Worm (Caenorhabditis elegans) whole organism, L4 larva: ENCODE measurements around the gene clec-168.
A peak's percentile ranks its signal among the peaks of the same experiment; 100 is the strongest.

Experiments used
- D1046.2 ChIP-seq: fragments of 200-800 bp; sonication (Bioruptor generic); IDR thresholded peaks from 2 replicates; pipeline ENCODE4 v1.3.6; 2022; ENCODE audit warnings: missing genetic modification characterization, missing compliant biosample characterization
- F49E8.2 ChIP-seq: sonication (generic microtip); optimal IDR thresholded peaks from 2 replicates; lab custom pipeline; 2016; ENCODE audit warnings: missing compliant biosample characterization, mild to moderate bottlenecking, missing genetic modification characterization, borderline replicate concordance
- R02D3.7 ChIP-seq: fragments of 150-350 bp; sonication (generic microtip); optimal IDR thresholded peaks from 3 replicates; lab custom pipeline; 2014; ENCODE audit warnings: missing biosample characterization, missing genetic modification characterization
- T26A8.4 ChIP-seq: fragments of 200-800 bp; sonication (Bioruptor generic); IDR thresholded peaks from 2 replicates; pipeline ENCODE4 v1.3.6; 2022; ENCODE audit warnings: missing genetic modification characterization, missing compliant biosample characterization
- ZK337.2 ChIP-seq: fragments of 200-800 bp; sonication (Bioruptor generic); IDR thresholded peaks from 2 replicates; pipeline ENCODE4 v1.3.6; 2022; ENCODE audit warnings: missing genetic modification reagents, missing genetic modification characterization, missing compliant biosample characterization
- ZK546.5 ChIP-seq, 2 experiments: sonication (generic microtip); optimal IDR thresholded peaks; 2 replicates each; lab custom pipeline; 2017; ENCODE audit warnings: missing biosample characterization in 2 of 2, missing genetic modification characterization in 2 of 2
- aha-1 ChIP-seq: fragments of 150-350 bp; peaks from one replicate; lab custom pipeline; 2014; ENCODE audit warnings: missing biosample characterization, missing genetic modification characterization
- ces-1 ChIP-seq: fragments of 150-350 bp; sonication (generic microtip); optimal IDR thresholded peaks from 4 replicates; lab custom pipeline; 2014; ENCODE audit warnings: missing biosample characterization, missing genetic modification reagents, missing genetic modification characterization
- ctbp-1 ChIP-seq: fragments of 200-800 bp; sonication (Bioruptor generic); IDR thresholded peaks from 2 replicates; pipeline ENCODE4 v1.3.6; 2022; ENCODE audit warnings: missing genetic modification reagents, missing genetic modification characterization, missing compliant biosample characterization
- daf-16 ChIP-seq, 3 experiments: sonication (generic microtip); optimal IDR thresholded peaks; 2 replicates each; lab custom pipeline; 2016 to 2017; ENCODE audit warnings: missing genetic modification characterization in 3 of 3, missing genetic modification reagents in 3 of 3, mild to moderate bottlenecking in 2 of 3, missing compliant biosample characterization in 2 of 3, missing biosample characterization in 1 of 3, moderate library complexity in 1 of 3
- dmd-6 ChIP-seq: fragments of 200-800 bp; sonication (Bioruptor generic); IDR thresholded peaks from 2 replicates; pipeline ENCODE4 v1.3.6; 2022; ENCODE audit warnings: missing genetic modification reagents, missing genetic modification characterization, missing compliant biosample characterization
- dmd-8 ChIP-seq: fragments of 200-800 bp; sonication (Bioruptor generic); IDR thresholded peaks from 2 replicates; pipeline ENCODE4 v1.3.6; 2022; ENCODE audit warnings: missing genetic modification characterization, missing compliant biosample characterization
- dmd-9 ChIP-seq: fragments of 200-800 bp; sonication (Bioruptor generic); IDR thresholded peaks from 2 replicates; pipeline ENCODE4 v1.3.6; 2022; ENCODE audit warnings: missing genetic modification reagents, missing genetic modification characterization, missing compliant biosample characterization
- dve-1 ChIP-seq: sonication (generic microtip); optimal IDR thresholded peaks from 2 replicates; lab custom pipeline; 2017; ENCODE audit warnings: antibody characterized with exemption, mild to moderate bottlenecking, missing genetic modification characterization, missing compliant biosample characterization; ENCODE audit not compliant: insufficient read depth
- hmg-1.1 ChIP-seq: fragments of 200-800 bp; sonication (Bioruptor generic); IDR thresholded peaks from 2 replicates; pipeline ENCODE4 v1.3.6; 2022; ENCODE audit warnings: missing genetic modification reagents, missing genetic modification characterization, missing compliant biosample characterization
- lin-38 ChIP-seq: fragments of 200-800 bp; sonication (Bioruptor generic); IDR thresholded peaks from 2 replicates; pipeline ENCODE4 v1.3.6; 2022; ENCODE audit warnings: missing genetic modification reagents, missing genetic modification characterization, missing compliant biosample characterization
- mdt-29 ChIP-seq: fragments of 200-800 bp; sonication (Bioruptor generic); IDR thresholded peaks from 2 replicates; pipeline ENCODE4 v1.3.6; 2022; ENCODE audit warnings: missing genetic modification reagents, missing genetic modification characterization, missing compliant biosample characterization
- nhr-10 ChIP-seq: fragments of 150-350 bp; optimal IDR thresholded peaks from 2 replicates; lab custom pipeline; 2014; ENCODE audit warnings: missing biosample characterization, missing genetic modification characterization
- nhr-111 ChIP-seq: fragments of 200-800 bp; sonication (Bioruptor generic); optimal IDR thresholded peaks from 2 replicates; lab custom pipeline; 2018; ENCODE audit warnings: mild to moderate bottlenecking, missing genetic modification characterization, missing compliant biosample characterization
- nhr-28 ChIP-seq: fragments of 150-350 bp; optimal IDR thresholded peaks from 2 replicates; lab custom pipeline; 2014; ENCODE audit warnings: missing biosample characterization, missing genetic modification characterization
- nhr-48 ChIP-seq: sonication (generic microtip); optimal IDR thresholded peaks from 2 replicates; lab custom pipeline; 2016; ENCODE audit warnings: mild to moderate bottlenecking, missing genetic modification characterization, missing compliant biosample characterization
- nhr-77 ChIP-seq: fragments of 150-350 bp; optimal IDR thresholded peaks from 2 replicates; lab custom pipeline; 2014; ENCODE audit warnings: missing biosample characterization, missing genetic modification characterization
- pha-4 ChIP-seq, 2 experiments: fragments of 150-350 bp in 1 of 2; fragments of 200-800 bp in 1 of 2; sonication (Bioruptor generic) in 1 of 2; IDR thresholded peaks in 1 of 2; optimal IDR thresholded peaks in 1 of 2; 2 replicates each; pipeline versions ENCODE4 v1.3.6 to Lab custom; 2014 to 2022; ENCODE audit warnings: missing genetic modification characterization in 2 of 2, missing genetic modification reagents in 2 of 2, missing biosample characterization in 1 of 2, missing compliant biosample characterization in 1 of 2
- php-3 ChIP-seq: fragments of 200-800 bp; sonication (Bioruptor generic); IDR thresholded peaks from 2 replicates; pipeline ENCODE4 v1.3.6; 2022; ENCODE audit warnings: missing genetic modification reagents, missing genetic modification characterization, missing compliant biosample characterization
- pqm-1 ChIP-seq: sonication (generic microtip); optimal IDR thresholded peaks from 2 replicates; lab custom pipeline; 2017; ENCODE audit warnings: missing biosample characterization, missing genetic modification characterization
- rbr-2 ChIP-seq: sonication (generic microtip); optimal IDR thresholded peaks from 2 replicates; lab custom pipeline; 2016; ENCODE audit warnings: missing genotype, missing genetic modification characterization, missing compliant biosample characterization
- spr-1 ChIP-seq: sonication (generic microtip); optimal IDR thresholded peaks from 2 replicates; lab custom pipeline; 2016; ENCODE audit warnings: mild to moderate bottlenecking, missing genetic modification characterization, missing compliant biosample characterization
- unc-39 ChIP-seq: sonication (generic microtip); optimal IDR thresholded peaks from 2 replicates; lab custom pipeline; 2017; ENCODE audit warnings: missing biosample characterization, missing genetic modification characterization
- unc-62 ChIP-seq, 3 experiments: fragments of 150-350 bp in 1 of 3; sonication (generic microtip); optimal IDR thresholded peaks in 2 of 3; peaks in 1 of 3; 1 replicate in 1 of 3; 2 replicates in 2 of 3; lab custom pipeline; 2014 to 2017; ENCODE audit warnings: missing biosample characterization in 3 of 3, missing genetic modification characterization in 3 of 3, missing genetic modification reagents in 3 of 3, missing genotype in 1 of 3
- zfp-3 ChIP-seq: fragments of 200-800 bp; sonication (Bioruptor generic); conservative IDR thresholded peaks from 2 replicates; pipeline ENCODE4 v1.3.6; 2022; ENCODE audit warnings: missing genetic modification reagents, missing genetic modification characterization, missing compliant biosample characterization
- ztf-11 ChIP-seq: fragments of 150-350 bp; optimal IDR thresholded peaks from 2 replicates; lab custom pipeline; 2014; ENCODE audit warnings: missing biosample characterization, missing genetic modification characterization

clec-168 gene

ce11 chrIV:1215536-1215935 is 41.2 kb upstream of the clec-168 start:
- TF ChIP-seq aha-1 (tag; lab: Kevin White, UChicago) = peak; percentile 93
- TF ChIP-seq dmd-8 (GFP tag; lab: Robert Waterston, UW) = no peak

DNA sequence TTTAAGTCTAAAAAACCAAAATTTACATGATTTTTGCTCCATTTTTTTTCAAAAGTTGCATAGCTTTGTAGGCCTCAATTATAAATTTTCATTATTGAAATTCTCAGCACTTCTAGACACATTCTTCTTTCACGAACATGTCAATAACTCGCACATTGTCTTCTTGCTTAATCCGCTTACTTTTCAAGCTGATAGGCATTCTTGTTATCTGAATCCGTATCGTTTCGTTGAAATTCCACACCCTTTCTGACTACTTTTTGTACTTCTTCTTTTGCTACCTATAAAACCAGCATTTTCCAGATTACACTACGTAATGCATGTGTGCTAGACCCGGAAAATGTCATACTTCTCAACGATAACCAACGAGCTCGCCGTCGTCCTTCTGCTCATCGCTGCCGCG is 40.5 kb upstream of the clec-168 start, which contains the start of gene W09G12.9:
Gene W09G12.9 (plus strand): TSS at position 301 of the 400 bp plus-strand sequence.
- TF ChIP-seq R02D3.7 (tag; lab: Kevin White, UChicago) (no peak), nhr-111 (GFP tag; lab: Kevin White, UChicago) (no peak), nhr-77 (tag; lab: Kevin White, UChicago) (no peak), ces-1 (no peak), dmd-6 (GFP tag; lab: Robert Waterston, UW) (peak; percentile 74), mdt-29 (no peak), nhr-48 (no peak), dmd-9 (GFP tag; lab: Robert Waterston, UW) (no peak)

DNA sequence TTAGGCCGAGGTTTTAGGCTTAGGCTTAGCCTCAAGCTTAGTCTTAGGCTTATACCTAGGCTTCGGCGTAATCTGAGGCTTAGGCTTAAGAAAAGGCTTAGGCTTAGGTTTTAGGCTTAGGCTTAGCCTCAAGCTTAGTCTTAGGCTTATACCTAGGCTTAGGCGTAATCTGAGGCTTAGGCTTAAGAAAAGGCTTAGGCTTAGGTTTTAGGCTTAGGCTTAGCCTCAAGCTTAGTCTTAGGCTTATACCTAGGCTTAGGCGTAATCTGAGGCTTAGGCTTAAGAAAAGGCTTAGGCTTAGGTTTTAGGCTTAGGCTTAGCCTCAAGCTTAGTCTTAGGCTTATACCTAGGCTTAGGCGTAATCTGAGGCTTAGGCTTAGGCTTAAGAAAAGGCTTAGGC is 39.5 kb upstream of the clec-168 start:
- 0 out of 2 replicates have a peak, but pooled peaks have one; percentile 24 for TF ChIP-seq T26A8.4 (GFP tag; lab: Robert Waterston, UW)
- TF ChIP-seq, all 104 proteins: peak for 1; not testable (repeated sequence) for 103

DNA sequence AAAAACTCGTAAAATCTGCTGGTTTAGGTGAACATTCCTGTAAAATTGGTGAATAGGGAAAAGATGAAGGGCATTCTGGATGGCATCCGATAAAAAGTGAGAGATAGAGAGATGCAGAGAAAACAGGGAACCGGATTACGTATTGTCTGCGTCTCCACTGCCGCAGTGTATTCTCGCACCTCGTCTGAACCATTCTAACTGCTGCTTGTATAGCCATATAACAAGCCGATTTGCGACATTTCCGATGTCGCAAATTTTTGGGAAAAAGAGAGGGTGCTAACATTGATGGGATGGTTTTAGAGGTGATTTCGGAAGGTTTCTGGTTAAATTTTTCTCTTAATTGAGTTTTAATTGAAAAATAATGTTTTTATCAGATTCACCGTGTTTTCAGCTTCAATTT is 35.6 kb upstream of the clec-168 start, which contains the start of gene W09G12.10:
Gene W09G12.10 (minus strand): TSS at position 121 of the 400 bp plus-strand sequence.
- no peak for TF ChIP-seq pha-4 (GFP tag; IDR thresholded peaks at IDR 0.05; lab: Robert Waterston, UW)
- TF ChIP-seq pha-4 (tag; optimal IDR thresholded peaks at IDR 0.05; lab: Kevin White, UChicago) = no peak

DNA sequence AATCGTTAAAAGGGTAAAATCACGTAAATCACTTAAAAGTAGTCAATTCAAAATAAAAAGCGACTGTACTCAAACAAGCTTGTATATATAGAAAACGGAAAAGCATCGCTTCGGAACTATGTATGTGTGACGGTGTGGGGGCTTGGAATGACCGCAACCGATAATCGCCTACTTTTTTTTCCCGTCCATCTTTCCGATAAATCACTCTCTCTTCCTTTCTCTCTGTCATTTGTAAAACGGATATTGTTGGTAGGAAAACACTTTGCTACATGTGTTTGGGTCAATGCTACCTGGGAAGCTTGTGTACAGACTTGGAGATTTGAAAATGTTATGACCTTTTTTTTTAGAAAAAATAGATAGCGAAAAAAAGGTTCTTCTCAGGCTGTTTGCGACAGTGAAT is 32.0 kb upstream of the clec-168 start:
- TF ChIP-seq aha-1 (tag; lab: Kevin White, UChicago) = peak; percentile 11
- TF ChIP-seq hmg-1.1 = no peak
- TF ChIP-seq spr-1 (tag; lab: Kevin White, UChicago) = no peak

- TF ChIP-seq ZK337.2 (GFP tag; lab: Robert Waterston, UW) (no peak), unc-62 (GFP tag; optimal IDR thresholded peaks at IDR 0.05 in 1 of 2; lab: Kevin White, UChicago) (peak in 1 of 2 experiments; percentile 91), unc-62 (tag; optimal IDR thresholded peaks at IDR 0.05; lab: Kevin White, UChicago) (no peak)
Observed at ce11 chrIV:1225596-1226232, 31.1 kb upstream of the clec-168 start, which contains the start of gene W09G12.8. TSS of gene W09G12.8 (plus strand) at chrIV:1226182.

- TF ChIP-seq nhr-10 (tag; lab: Kevin White, UChicago) = no peak
- peak; percentile 32 for TF ChIP-seq nhr-28
- peak; percentile 79 for TF ChIP-seq pqm-1
- TF ChIP-seq nhr-77 (tag; lab: Kevin White, UChicago) = peak; percentile 47
- TF ChIP-seq php-3 = no peak
- no peak for TF ChIP-seq rbr-2 (tag; lab: Kevin White, UChicago)
- no peak for TF ChIP-seq F49E8.2
- TF ChIP-seq lin-38 (GFP tag; lab: Robert Waterston, UW) = no peak
- TF ChIP-seq D1046.2 = no peak
- no peak for TF ChIP-seq unc-39
- no peak for TF ChIP-seq ZK546.5 (tag; optimal IDR thresholded peaks at IDR 0.05; lab: Kevin White, UChicago)
- peak; percentile 67 for TF ChIP-seq dmd-6 (GFP tag; lab: Robert Waterston, UW)
- no peak for TF ChIP-seq ctbp-1 (GFP tag; lab: Robert Waterston, UW)
- TF ChIP-seq dve-1 (tag; lab: Kevin White, UChicago) = peak; percentile 41
- no peak for TF ChIP-seq ztf-11 (tag; lab: Kevin White, UChicago)
- TF ChIP-seq daf-16 (GFP tag; optimal IDR thresholded peaks at IDR 0.05; lab: Kevin White, UChicago) = no peak
- peak; percentile 6 for TF ChIP-seq daf-16 (tag; optimal IDR thresholded peaks at IDR 0.05; lab: Kevin White, UChicago)
- TF ChIP-seq zfp-3 (GFP tag; lab: Robert Waterston, UW) = no peak
Observed at ce11 chrIV:1228675-1229130, 28.1 kb upstream of the clec-168 start, which contains the start of gene W09G12.7. TSS of gene W09G12.7 (plus strand) at chrIV:1229080.
